Worm (Caenorhabditis elegans) whole organism, midembryonic: ENCODE measurements around the gene adbp-1.

ENCODE experiments used
- T22C8.4 ChIP-seq: fragments of 200-800 bp; sonication (Bioruptor generic); IDR thresholded peaks from 2 replicates; pipeline ENCODE4 v1.3.6; 2022; ENCODE audit warnings: missing genetic modification characterization, missing compliant biosample characterization
- cog-1 ChIP-seq: sonication (generic microtip); optimal IDR thresholded peaks from 2 replicates; lab custom pipeline; 2016; ENCODE audit warnings: missing genetic modification characterization, missing compliant biosample characterization
- flt-1 ChIP-seq: fragments of 200-800 bp; sonication (Bioruptor generic); IDR thresholded peaks from 2 replicates; pipeline ENCODE4 v1.3.6; 2022; ENCODE audit warnings: missing genetic modification characterization, missing compliant biosample characterization
- klf-2 ChIP-seq: fragments of 200-800 bp; sonication (Bioruptor generic); conservative IDR thresholded peaks from 2 replicates; pipeline ENCODE4 v1.3.6; 2022; ENCODE audit warnings: missing genetic modification reagents, missing genetic modification characterization, missing compliant biosample characterization
- med-1 ChIP-seq: sonication (generic microtip); optimal IDR thresholded peaks from 2 replicates; lab custom pipeline; 2017; ENCODE audit warnings: missing genetic modification characterization, mild to moderate bottlenecking, missing compliant biosample characterization, antibody characterized with exemption, missing genetic modification reagents; ENCODE audit not compliant: insufficient read depth
- ref-1 ChIP-seq: fragments of 200-800 bp; sonication (Bioruptor generic); conservative IDR thresholded peaks from 2 replicates; pipeline ENCODE4 v1.3.6; 2022; ENCODE audit warnings: missing genetic modification reagents, missing genetic modification characterization, missing compliant biosample characterization
- tab-1 ChIP-seq: fragments of 200-800 bp; sonication (Bioruptor generic); IDR thresholded peaks from 2 replicates; pipeline ENCODE4 v1.3.6; 2022; ENCODE audit warnings: missing genetic modification characterization, missing compliant biosample characterization
- ztf-23 ChIP-seq: fragments of 200-800 bp; sonication (Bioruptor generic); IDR thresholded peaks from 2 replicates; pipeline ENCODE4 v1.3.6; 2022; ENCODE audit warnings: missing genetic modification reagents, missing genetic modification characterization, missing compliant biosample characterization
- ztf-29 ChIP-seq: fragments of 200-800 bp; sonication (Bioruptor generic); IDR thresholded peaks from 2 replicates; pipeline ENCODE4 v1.3.6; 2022; ENCODE audit warnings: missing genetic modification reagents, missing genetic modification characterization, missing compliant biosample characterization

Gene adbp-1

DNA sequence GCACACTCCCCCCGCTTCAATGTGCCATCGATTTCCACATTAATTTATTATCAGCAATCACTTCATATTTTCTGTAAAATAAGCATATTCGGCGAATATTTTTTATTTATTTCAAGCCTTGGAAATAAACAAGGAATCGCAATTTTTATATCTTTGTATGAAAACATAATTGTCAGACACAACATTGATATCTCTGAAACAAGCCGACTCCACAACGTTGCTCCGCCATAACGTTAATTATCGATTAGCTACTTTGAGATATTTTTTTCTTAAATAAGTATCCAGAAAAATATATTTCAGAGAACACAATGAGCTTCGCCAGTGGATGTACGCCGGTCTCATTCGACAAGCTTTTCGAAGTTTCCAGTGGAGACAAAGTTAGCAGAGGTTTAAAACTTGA lies at the start of gene adbp-1:
Gene adbp-1 (plus strand): TSS at position 301 of the 400 bp plus-strand sequence.
- no peak for TF ChIP-seq flt-1 (GFP tag; lab: Robert Waterston, UW)
- no peak for TF ChIP-seq ref-1 (GFP tag; lab: Robert Waterston, UW)
- no peak for TF ChIP-seq klf-2
- no peak for TF ChIP-seq med-1 (GFP tag; lab: Kevin White, UChicago)
- TF ChIP-seq ztf-29 (GFP tag; lab: Robert Waterston, UW): no peak
- TF ChIP-seq T22C8.4 (GFP tag; lab: Robert Waterston, UW): no peak
- TF ChIP-seq cog-1: no peak
- no peak for TF ChIP-seq ztf-23 (GFP tag; lab: Robert Waterston, UW)
- no peak for TF ChIP-seq tab-1 (GFP tag; lab: Robert Waterston, UW)

DNA sequence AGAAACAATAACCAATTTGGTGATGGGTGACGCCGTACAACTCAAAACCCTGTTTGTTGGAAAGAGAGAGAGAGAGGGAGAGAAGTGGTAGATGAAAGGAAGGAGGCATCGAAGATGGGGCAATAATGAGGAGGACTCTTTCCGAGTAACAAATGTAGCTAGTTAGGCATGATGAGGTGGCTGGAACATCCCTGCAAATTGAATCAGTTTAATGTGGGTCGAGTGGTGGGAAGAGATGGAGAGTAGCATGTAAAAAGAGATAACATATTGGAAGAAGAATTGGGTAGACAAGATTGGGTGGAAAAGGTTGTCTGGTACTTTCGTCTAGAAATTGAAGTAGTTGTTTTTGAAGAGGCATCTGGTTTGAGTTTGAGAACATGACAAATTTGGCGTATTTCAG lies 47.7 kb upstream of the adbp-1 start:
- TF ChIP-seq flt-1 (GFP tag; lab: Robert Waterston, UW) (peak; percentile 22; the same call in 1 of the 2 replicates), ref-1 (GFP tag; lab: Robert Waterston, UW) (no peak), ztf-29 (GFP tag; lab: Robert Waterston, UW) (no peak), tab-1 (GFP tag; lab: Robert Waterston, UW) (0 out of 2 replicates have a peak, but pooled peaks have one; percentile 23), med-1 (GFP tag; lab: Kevin White, UChicago) (no peak)

DNA sequence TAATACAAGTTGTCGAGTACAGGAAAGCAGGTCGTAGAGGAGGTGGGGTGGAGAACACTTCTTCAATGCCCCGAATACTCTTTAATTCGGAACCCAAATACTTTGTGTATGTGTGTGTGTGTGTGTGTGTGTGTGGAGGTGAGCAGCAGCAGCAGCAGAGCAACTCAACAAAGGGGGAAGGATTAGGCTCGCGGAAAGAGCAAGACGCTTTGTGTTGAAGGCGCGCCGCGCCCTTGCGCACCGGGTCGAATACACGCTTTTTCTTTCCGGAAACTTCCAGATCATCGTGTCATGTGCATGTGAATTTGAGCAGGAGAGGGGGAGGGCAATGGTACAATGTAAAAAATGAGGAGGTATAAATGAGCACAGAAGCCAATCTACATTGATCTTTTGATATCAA lies 45.2 kb upstream of the adbp-1 start:
- TF ChIP-seq ztf-23 (GFP tag; lab: Robert Waterston, UW): 0 out of 2 replicates have a peak, but pooled peaks have one; percentile 58
- TF ChIP-seq tab-1 (GFP tag; lab: Robert Waterston, UW): 0 out of 2 replicates have a peak, but pooled peaks have one; percentile 44
- TF ChIP-seq ztf-29 (GFP tag; lab: Robert Waterston, UW): no peak

DNA sequence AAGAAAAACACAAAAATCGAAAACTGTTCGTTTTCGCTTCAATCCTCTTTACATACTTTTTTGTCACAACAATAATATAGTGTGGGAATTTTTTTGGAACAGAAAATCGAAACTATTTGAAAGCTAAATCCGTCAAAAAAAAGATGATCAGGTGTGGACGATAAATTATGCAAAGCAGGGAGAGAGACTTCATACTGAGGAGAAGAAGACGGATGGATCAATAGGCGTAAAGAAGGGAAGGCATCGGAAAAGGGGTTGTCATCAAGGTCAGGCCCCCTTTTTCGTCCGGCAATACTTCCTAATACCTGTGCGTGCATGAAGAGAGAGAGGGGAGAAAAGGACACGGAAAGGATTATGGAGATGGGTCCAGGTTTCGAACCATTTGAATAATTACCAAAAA lies 43.6 kb upstream of the adbp-1 start:
- TF ChIP-seq med-1 (GFP tag; lab: Kevin White, UChicago): no peak
- TF ChIP-seq klf-2: no peak
- TF ChIP-seq tab-1 (GFP tag; lab: Robert Waterston, UW): no peak
- no peak for TF ChIP-seq T22C8.4 (GFP tag; lab: Robert Waterston, UW)
- no peak for TF ChIP-seq ztf-23 (GFP tag; lab: Robert Waterston, UW)

DNA sequence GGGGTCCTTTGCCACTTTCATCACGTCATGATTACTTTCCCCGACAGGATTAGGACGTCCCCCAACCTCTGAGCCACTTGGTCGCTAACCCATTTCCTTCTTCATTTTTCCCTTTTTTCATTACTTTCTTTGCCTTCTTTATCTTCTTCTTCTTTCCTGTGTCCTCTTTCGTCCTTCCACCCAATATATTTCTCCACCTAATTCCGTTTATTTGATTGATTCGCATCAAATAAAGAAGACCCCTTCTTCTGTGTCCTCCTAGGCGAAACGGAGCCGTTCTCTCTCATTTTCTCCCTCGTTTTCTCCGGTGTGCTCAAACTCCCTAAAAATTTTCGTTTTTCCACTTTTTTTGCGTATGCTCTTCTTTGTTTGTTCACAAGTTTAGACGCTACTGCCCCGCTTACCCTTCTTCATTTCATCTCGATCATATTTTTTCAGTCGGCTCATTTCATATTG lies 34.3 kb upstream of the adbp-1 start, which contains the start of gene C05D12.7:
Gene C05D12.7 (plus strand): TSS at position 406 of the 456 bp plus-strand sequence.
- TF ChIP-seq med-1 (GFP tag; lab: Kevin White, UChicago) (no peak), klf-2 (no peak)

DNA sequence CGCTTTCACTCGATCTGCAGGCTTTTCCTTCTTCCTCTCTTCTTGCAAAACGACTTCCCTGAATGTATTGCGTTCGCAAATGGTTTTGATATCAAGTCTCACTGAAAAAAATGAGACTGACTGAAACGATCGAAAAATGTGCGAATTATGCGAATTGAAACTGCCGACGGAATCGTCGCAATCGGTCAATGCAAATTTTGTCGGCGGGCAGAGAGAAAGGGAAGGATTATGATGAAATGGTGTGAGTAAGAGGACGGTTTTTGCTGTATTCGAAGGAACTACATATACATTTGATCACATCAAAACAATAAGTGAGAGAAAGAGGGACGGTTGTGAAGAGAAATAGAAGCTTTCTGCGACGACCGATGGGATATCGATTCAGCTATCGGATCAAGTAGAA lies 28.3 kb upstream of the adbp-1 start, which contains the start of gene C05D12.1:
Gene C05D12.1 (minus strand): TSS at position 101 of the 400 bp plus-strand sequence.
- TF ChIP-seq klf-2: no peak

DNA sequence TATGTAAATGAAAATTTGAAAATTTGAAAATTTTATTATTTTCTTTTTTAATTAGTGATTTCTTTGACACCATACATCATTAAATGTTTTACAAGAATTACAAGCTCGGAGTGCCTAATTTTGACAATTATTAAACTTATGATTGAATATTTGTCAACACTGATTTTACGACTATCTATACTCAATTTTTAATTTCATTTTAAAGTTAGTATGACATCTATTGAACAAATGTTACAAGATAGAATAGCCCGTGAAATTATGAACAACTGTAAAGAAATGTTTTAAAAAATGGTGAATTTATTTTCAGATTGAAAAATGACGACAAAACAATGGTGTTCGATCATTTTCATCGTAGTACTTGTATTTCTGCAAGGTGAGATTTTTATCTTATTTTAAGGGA lies 26.0 kb upstream of the adbp-1 start, which contains the start of gene C05D12.2:
Gene C05D12.2 (plus strand): TSS at position 301 of the 400 bp plus-strand sequence.
- TF ChIP-seq med-1 (GFP tag; lab: Kevin White, UChicago): no peak
- TF ChIP-seq flt-1 (GFP tag; lab: Robert Waterston, UW): no peak
- TF ChIP-seq ref-1 (GFP tag; lab: Robert Waterston, UW): no peak
- no peak for TF ChIP-seq klf-2
- no peak for TF ChIP-seq cog-1
- no peak for TF ChIP-seq T22C8.4 (GFP tag; lab: Robert Waterston, UW)
- no peak for TF ChIP-seq ztf-23 (GFP tag; lab: Robert Waterston, UW)
- TF ChIP-seq ztf-29 (GFP tag; lab: Robert Waterston, UW): no peak
- no peak for TF ChIP-seq tab-1 (GFP tag; lab: Robert Waterston, UW)

DNA sequence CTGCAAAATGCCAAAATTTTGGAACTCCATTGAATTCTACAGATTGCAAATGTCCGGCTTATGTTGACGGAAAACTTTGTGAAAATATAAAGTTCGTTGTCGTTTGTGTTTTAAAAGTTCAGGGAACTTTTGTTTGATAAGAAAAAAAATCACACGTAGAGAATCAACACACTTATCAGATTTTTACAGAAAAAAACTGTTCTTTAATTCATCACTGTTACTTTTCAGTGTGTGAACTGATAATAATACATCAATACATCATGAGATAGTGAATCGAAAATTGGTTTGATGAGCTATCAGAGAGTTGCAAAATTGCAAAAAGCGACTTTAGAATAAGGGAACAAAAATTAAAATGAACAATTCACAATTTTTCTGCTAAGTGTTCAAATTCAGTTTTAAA lies 25.5 kb upstream of the adbp-1 start:
- no peak for TF ChIP-seq tab-1 (GFP tag; lab: Robert Waterston, UW)
- TF ChIP-seq cog-1: no peak
- no peak for TF ChIP-seq med-1 (GFP tag; lab: Kevin White, UChicago)
- TF ChIP-seq ref-1 (GFP tag; lab: Robert Waterston, UW): no peak
- TF ChIP-seq T22C8.4 (GFP tag; lab: Robert Waterston, UW): no peak
- no peak for TF ChIP-seq ztf-29 (GFP tag; lab: Robert Waterston, UW)
- no peak for TF ChIP-seq flt-1 (GFP tag; lab: Robert Waterston, UW)
- no peak for TF ChIP-seq ztf-23 (GFP tag; lab: Robert Waterston, UW)
- no peak for TF ChIP-seq klf-2

DNA sequence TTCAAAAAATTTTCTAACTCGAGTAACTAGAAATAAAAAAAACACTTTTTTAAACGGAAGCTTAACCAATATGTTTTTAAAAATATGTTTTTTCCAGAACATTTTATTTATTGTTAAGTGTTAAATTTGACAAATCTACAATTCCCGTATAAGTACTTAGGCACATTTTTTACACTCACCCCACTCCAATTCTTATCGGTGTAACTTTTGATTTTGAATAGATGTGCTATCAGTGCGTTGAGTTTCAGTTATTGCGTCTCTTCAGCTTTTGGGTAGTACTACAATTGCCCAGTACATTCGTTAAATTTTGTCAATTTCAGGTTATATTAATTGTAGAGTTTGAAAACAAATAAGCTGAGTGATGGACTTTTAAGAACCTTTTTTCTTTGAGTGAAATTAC lies 19.9 kb upstream of the adbp-1 start:
- TF ChIP-seq ztf-23 (GFP tag; lab: Robert Waterston, UW) (no peak), cog-1 (no peak), flt-1 (GFP tag; lab: Robert Waterston, UW) (no peak), med-1 (GFP tag; lab: Kevin White, UChicago) (no peak), T22C8.4 (GFP tag; lab: Robert Waterston, UW) (no peak), tab-1 (GFP tag; lab: Robert Waterston, UW) (no peak), klf-2 (no peak), ref-1 (GFP tag; lab: Robert Waterston, UW) (no peak), ztf-29 (GFP tag; lab: Robert Waterston, UW) (no peak)

DNA sequence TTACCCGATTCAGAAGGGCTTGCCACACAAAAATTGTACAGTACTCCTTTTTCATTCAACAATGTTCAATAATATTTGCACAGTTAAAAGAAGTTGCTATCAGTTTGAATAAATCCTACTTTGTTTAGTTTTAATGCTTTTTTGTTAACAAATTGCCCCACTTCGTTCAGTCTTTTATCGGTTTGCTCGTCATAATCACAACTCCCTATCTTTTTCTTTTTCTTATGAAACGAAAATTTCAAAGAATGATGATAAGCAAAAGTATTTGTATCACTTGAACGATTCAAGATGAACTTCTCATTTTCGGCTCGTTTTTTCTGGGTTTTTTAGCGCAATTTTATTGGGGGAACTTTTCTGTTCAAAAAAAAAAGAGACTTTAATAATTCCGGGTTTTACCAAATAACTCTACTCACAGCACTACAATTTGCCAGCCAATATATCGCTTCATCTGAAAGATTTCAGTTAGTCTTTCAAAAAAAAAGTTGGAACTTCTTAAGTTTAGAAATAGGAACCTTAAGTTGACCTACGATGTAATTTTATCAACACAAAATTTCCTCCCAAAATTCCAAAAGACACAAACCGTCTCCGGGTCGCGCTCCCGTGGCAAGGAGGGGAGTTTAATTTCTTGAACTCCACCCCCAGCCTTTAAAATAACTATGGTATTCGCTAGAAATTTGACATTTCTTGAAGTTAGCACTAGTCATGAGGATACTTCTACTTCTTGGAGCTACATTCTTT lies 19.2 kb upstream of the adbp-1 start, which contains the start of gene C05D12.3:
Gene C05D12.3 (plus strand): TSS at position 688 of the 738 bp plus-strand sequence.
- TF ChIP-seq cog-1 (no peak), klf-2 (no peak), T22C8.4 (GFP tag; lab: Robert Waterston, UW) (no peak), ref-1 (GFP tag; lab: Robert Waterston, UW) (no peak), tab-1 (GFP tag; lab: Robert Waterston, UW) (no peak), ztf-23 (GFP tag; lab: Robert Waterston, UW) (no peak), flt-1 (GFP tag; lab: Robert Waterston, UW) (no peak), med-1 (GFP tag; lab: Kevin White, UChicago) (no peak), ztf-29 (GFP tag; lab: Robert Waterston, UW) (no peak)
